Worm (Caenorhabditis elegans): ENCODE results near the gene imp-3.

- TF ChIP-seq nhr-11 (tag; optimal IDR thresholded peaks at IDR 0.05) = no peak
- TF ChIP-seq nhr-237 (tag; optimal IDR thresholded peaks at IDR 0.05) = no peak
- no peak for TF ChIP-seq pha-4 (tag; optimal IDR thresholded peaks at IDR 0.05)
- no peak for TF ChIP-seq ztf-4 (tag; optimal IDR thresholded peaks at IDR 0.05)
- TF ChIP-seq mdl-1 (tag; optimal IDR thresholded peaks at IDR 0.05) = no peak
- no peak for TF ChIP-seq unc-62 (GFP tag; optimal IDR thresholded peaks at IDR 0.05)
- no peak for TF ChIP-seq unc-39 (tag; optimal IDR thresholded peaks at IDR 0.05)
- no peak for TF ChIP-seq ZK546.5 (tag; optimal IDR thresholded peaks at IDR 0.05)
These were observed 29.3 kb downstream of the imp-3 start, which contains the start of gene del-7 for ce11 chrIV:7760117-7760516.

Data from whole organism, L3 larva.